Worm (Caenorhabditis elegans) whole organism, midembryonic: ENCODE results near the gene popl-1.

Experiments used
- cog-1 ChIP-seq: sonication (generic microtip); optimal IDR thresholded peaks from 2 replicates; lab custom pipeline; 2016; ENCODE audit warnings: missing genetic modification characterization, missing compliant biosample characterization
- flt-1 ChIP-seq: fragments of 200-800 bp; sonication (Bioruptor generic); IDR thresholded peaks from 2 replicates; pipeline ENCODE4 v1.3.6; 2022; ENCODE audit warnings: missing genetic modification characterization, missing compliant biosample characterization
- klf-2 ChIP-seq: fragments of 200-800 bp; sonication (Bioruptor generic); conservative IDR thresholded peaks from 2 replicates; pipeline ENCODE4 v1.3.6; 2022; ENCODE audit warnings: missing genetic modification reagents, missing genetic modification characterization, missing compliant biosample characterization
- med-1 ChIP-seq: sonication (generic microtip); optimal IDR thresholded peaks from 2 replicates; lab custom pipeline; 2017; ENCODE audit warnings: missing genetic modification characterization, mild to moderate bottlenecking, missing compliant biosample characterization, antibody characterized with exemption, missing genetic modification reagents; ENCODE audit not compliant: insufficient read depth
- ref-1 ChIP-seq: fragments of 200-800 bp; sonication (Bioruptor generic); conservative IDR thresholded peaks from 2 replicates; pipeline ENCODE4 v1.3.6; 2022; ENCODE audit warnings: missing genetic modification reagents, missing genetic modification characterization, missing compliant biosample characterization
- ztf-23 ChIP-seq: fragments of 200-800 bp; sonication (Bioruptor generic); IDR thresholded peaks from 2 replicates; pipeline ENCODE4 v1.3.6; 2022; ENCODE audit warnings: missing genetic modification reagents, missing genetic modification characterization, missing compliant biosample characterization
- ztf-29 ChIP-seq: fragments of 200-800 bp; sonication (Bioruptor generic); IDR thresholded peaks from 2 replicates; pipeline ENCODE4 v1.3.6; 2022; ENCODE audit warnings: missing genetic modification reagents, missing genetic modification characterization, missing compliant biosample characterization

DNA sequence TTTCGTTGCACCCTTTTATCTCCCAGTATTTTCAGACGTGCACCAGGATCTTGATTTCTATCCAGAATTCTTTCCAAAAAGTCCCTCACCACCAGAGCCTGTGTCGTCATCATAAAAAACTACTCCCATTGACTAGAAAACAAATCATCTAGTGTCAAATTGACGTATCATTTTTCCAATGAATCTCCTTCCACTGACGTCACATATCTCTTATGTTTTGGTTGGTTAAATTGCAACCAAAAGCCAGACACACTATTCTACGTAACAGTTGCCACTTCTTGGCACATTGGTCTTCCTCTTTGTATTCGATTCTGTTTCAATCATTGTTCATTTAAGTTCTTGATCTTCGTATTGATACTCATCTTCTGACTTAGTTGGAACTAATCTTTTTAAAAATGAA lies 32.6 kb downstream of the popl-1 start:
- TF ChIP-seq klf-2 (no peak), flt-1 (GFP tag; lab: Robert Waterston, UW) (no peak), cog-1 (tag; lab: Kevin White, UChicago) (no peak), med-1 (GFP tag; lab: Kevin White, UChicago) (no peak), ref-1 (GFP tag; lab: Robert Waterston, UW) (no peak), ztf-23 (GFP tag; lab: Robert Waterston, UW) (no peak), ztf-29 (no peak)
